Worm (Caenorhabditis elegans) whole organism, L4 larva: ENCODE measurements around the gene W05E10.5.

ENCODE experiments used
- D1046.2 ChIP-seq: fragments of 200-800 bp; sonication (Bioruptor generic); IDR thresholded peaks from 2 replicates; pipeline ENCODE4 v1.3.6; 2022; ENCODE audit warnings: missing genetic modification characterization, missing compliant biosample characterization
- T26A8.4 ChIP-seq: fragments of 200-800 bp; sonication (Bioruptor generic); IDR thresholded peaks from 2 replicates; pipeline ENCODE4 v1.3.6; 2022; ENCODE audit warnings: missing genetic modification characterization, missing compliant biosample characterization
- Y5F2A.4 ChIP-seq: fragments of 200-800 bp; sonication (Bioruptor generic); optimal IDR thresholded peaks from 2 replicates; lab custom pipeline; 2018; ENCODE audit warnings: mild to moderate bottlenecking, missing genetic modification characterization, missing compliant biosample characterization
- aha-1 ChIP-seq: fragments of 150-350 bp; peaks from one replicate; lab custom pipeline; 2014; ENCODE audit warnings: missing biosample characterization, missing genetic modification characterization
- ceh-82 ChIP-seq: sonication (generic microtip); optimal IDR thresholded peaks from 2 replicates; lab custom pipeline; 2017; ENCODE audit warnings: missing biosample characterization, missing genetic modification characterization
- cey-2 ChIP-seq: sonication (generic microtip); optimal IDR thresholded peaks from 3 replicates; lab custom pipeline; 2017; ENCODE audit warnings: missing genetic modification characterization, mild to moderate bottlenecking, missing compliant biosample characterization, antibody characterized with exemption, borderline replicate concordance; ENCODE audit not compliant: insufficient read depth
- ctbp-1 ChIP-seq: fragments of 200-800 bp; sonication (Bioruptor generic); IDR thresholded peaks from 2 replicates; pipeline ENCODE4 v1.3.6; 2022; ENCODE audit warnings: missing genetic modification reagents, missing genetic modification characterization, missing compliant biosample characterization
- daf-16 ChIP-seq, 3 experiments: sonication (generic microtip); optimal IDR thresholded peaks; 2 replicates each; lab custom pipeline; 2016 to 2017; ENCODE audit warnings: missing genetic modification characterization in 3 of 3, missing genetic modification reagents in 3 of 3, mild to moderate bottlenecking in 2 of 3, missing compliant biosample characterization in 2 of 3, missing biosample characterization in 1 of 3, moderate library complexity in 1 of 3
- dmd-6 ChIP-seq: fragments of 200-800 bp; sonication (Bioruptor generic); IDR thresholded peaks from 2 replicates; pipeline ENCODE4 v1.3.6; 2022; ENCODE audit warnings: missing genetic modification reagents, missing genetic modification characterization, missing compliant biosample characterization
- dmd-9 ChIP-seq: fragments of 200-800 bp; sonication (Bioruptor generic); IDR thresholded peaks from 2 replicates; pipeline ENCODE4 v1.3.6; 2022; ENCODE audit warnings: missing genetic modification reagents, missing genetic modification characterization, missing compliant biosample characterization
- duxl-1 ChIP-seq: sonication (generic microtip); optimal IDR thresholded peaks from 2 replicates; lab custom pipeline; 2016; ENCODE audit warnings: mild to moderate bottlenecking, missing genetic modification characterization, moderate library complexity, missing compliant biosample characterization; ENCODE audit not compliant: poor library complexity
- dve-1 ChIP-seq: sonication (generic microtip); optimal IDR thresholded peaks from 2 replicates; lab custom pipeline; 2017; ENCODE audit warnings: antibody characterized with exemption, mild to moderate bottlenecking, missing genetic modification characterization, missing compliant biosample characterization; ENCODE audit not compliant: insufficient read depth
- egl-43 ChIP-seq: fragments of 200-800 bp; sonication (Bioruptor generic); IDR thresholded peaks from 2 replicates; pipeline ENCODE4 v1.3.6; 2022; ENCODE audit warnings: missing genetic modification reagents, missing genetic modification characterization, missing compliant biosample characterization
- fos-1 ChIP-seq: fragments of 150-350 bp; optimal IDR thresholded peaks from 2 replicates; lab custom pipeline; 2014; ENCODE audit warnings: missing biosample characterization, missing genetic modification characterization
- hlh-11 ChIP-seq: fragments of 200-800 bp; sonication (Bioruptor generic); optimal IDR thresholded peaks from 2 replicates; lab custom pipeline; 2018; ENCODE audit warnings: mild to moderate bottlenecking, missing genetic modification characterization, missing compliant biosample characterization
- hlh-30 ChIP-seq: sonication (generic microtip); optimal IDR thresholded peaks from 2 replicates; lab custom pipeline; 2017; ENCODE audit warnings: antibody characterized with exemption, mild to moderate bottlenecking, missing genetic modification characterization, missing compliant biosample characterization; ENCODE audit not compliant: insufficient read depth
- hmg-1.1 ChIP-seq: fragments of 200-800 bp; sonication (Bioruptor generic); IDR thresholded peaks from 2 replicates; pipeline ENCODE4 v1.3.6; 2022; ENCODE audit warnings: missing genetic modification reagents, missing genetic modification characterization, missing compliant biosample characterization
- lin-15B ChIP-seq: fragments of 150-350 bp; sonication (generic microtip); optimal IDR thresholded peaks from 3 replicates; lab custom pipeline; 2014; ENCODE audit warnings: missing biosample characterization, missing genetic modification characterization
- lir-3 ChIP-seq: sonication (generic microtip); optimal IDR thresholded peaks from 2 replicates; lab custom pipeline; 2016; ENCODE audit warnings: mild to moderate bottlenecking, missing genetic modification characterization, missing compliant biosample characterization
- madf-9 ChIP-seq: fragments of 200-800 bp; sonication (Bioruptor generic); conservative IDR thresholded peaks from 2 replicates; pipeline ENCODE4 v1.3.6; 2022; ENCODE audit warnings: missing genetic modification reagents, missing genetic modification characterization, missing compliant biosample characterization
- nhr-10 ChIP-seq: fragments of 150-350 bp; optimal IDR thresholded peaks from 2 replicates; lab custom pipeline; 2014; ENCODE audit warnings: missing biosample characterization, missing genetic modification characterization
- nhr-25 ChIP-seq: sonication (generic microtip); optimal IDR thresholded peaks from 2 replicates; lab custom pipeline; 2017; ENCODE audit warnings: missing genetic modification characterization, mild to moderate bottlenecking, missing compliant biosample characterization, antibody characterized with exemption, moderate library complexity, borderline replicate concordance; ENCODE audit not compliant: insufficient read depth
- nhr-28 ChIP-seq: fragments of 150-350 bp; optimal IDR thresholded peaks from 2 replicates; lab custom pipeline; 2014; ENCODE audit warnings: missing biosample characterization, missing genetic modification characterization
- nhr-41 ChIP-seq: fragments of 200-800 bp; sonication (Bioruptor generic); IDR thresholded peaks from 2 replicates; pipeline ENCODE4 v1.3.6; 2022; ENCODE audit warnings: missing genetic modification reagents, missing genetic modification characterization, missing compliant biosample characterization
- pqm-1 ChIP-seq: sonication (generic microtip); optimal IDR thresholded peaks from 2 replicates; lab custom pipeline; 2017; ENCODE audit warnings: missing biosample characterization, missing genetic modification characterization
- rbr-2 ChIP-seq: sonication (generic microtip); optimal IDR thresholded peaks from 2 replicates; lab custom pipeline; 2016; ENCODE audit warnings: missing genotype, missing genetic modification characterization, missing compliant biosample characterization
- saeg-2 ChIP-seq: fragments of 200-800 bp; sonication (Bioruptor generic); IDR thresholded peaks from 2 replicates; pipeline ENCODE4 v1.3.6; 2022; ENCODE audit warnings: missing genetic modification reagents, missing genetic modification characterization, missing compliant biosample characterization
- snpc-1.2 ChIP-seq: fragments of 200-800 bp; sonication (Bioruptor generic); IDR thresholded peaks from 2 replicates; pipeline ENCODE4 v1.3.6; 2022; ENCODE audit warnings: missing genetic modification reagents, missing genetic modification characterization, missing compliant biosample characterization
- snpc-4 ChIP-seq: fragments of 150-350 bp; optimal IDR thresholded peaks from 2 replicates; lab custom pipeline; 2014; ENCODE audit warnings: missing biosample characterization, missing genetic modification characterization
- spr-3 ChIP-seq: fragments of 200-800 bp; sonication (Bioruptor generic); optimal IDR thresholded peaks from 2 replicates; lab custom pipeline; 2018; ENCODE audit warnings: mild to moderate bottlenecking, missing genetic modification characterization, missing compliant biosample characterization
- tra-1 ChIP-seq: fragments of 200-800 bp; sonication (Bioruptor generic); IDR thresholded peaks from 2 replicates; pipeline ENCODE4 v1.3.6; 2022; ENCODE audit warnings: missing genetic modification reagents, missing genetic modification characterization, missing compliant biosample characterization
- unc-39 ChIP-seq: sonication (generic microtip); optimal IDR thresholded peaks from 2 replicates; lab custom pipeline; 2017; ENCODE audit warnings: missing biosample characterization, missing genetic modification characterization
- unc-62 ChIP-seq, 3 experiments: fragments of 150-350 bp in 1 of 3; sonication (generic microtip); optimal IDR thresholded peaks in 2 of 3; peaks in 1 of 3; 1 replicate in 1 of 3; 2 replicates in 2 of 3; lab custom pipeline; 2014 to 2017; ENCODE audit warnings: missing biosample characterization in 3 of 3, missing genetic modification characterization in 3 of 3, missing genetic modification reagents in 3 of 3, missing genotype in 1 of 3
- zag-1 ChIP-seq: fragments of 150-350 bp; optimal IDR thresholded peaks from 2 replicates; lab custom pipeline; 2014; ENCODE audit warnings: missing biosample characterization, missing genetic modification characterization
- zip-11 ChIP-seq: fragments of 200-800 bp; sonication (Bioruptor generic); IDR thresholded peaks from 2 replicates; pipeline ENCODE4 v1.3.6; 2022; ENCODE audit warnings: missing genetic modification characterization, missing compliant biosample characterization
- ztf-7 ChIP-seq: fragments of 150-350 bp; optimal IDR thresholded peaks from 2 replicates; lab custom pipeline; 2014; ENCODE audit warnings: missing biosample characterization, missing genetic modification characterization

The W05E10.5 gene

ce11 chrV:11677494-11677893 is 18.0 kb downstream of the W05E10.5 start:
- no peak for TF ChIP-seq daf-16 (GFP tag; optimal IDR thresholded peaks at IDR 0.05; lab: Kevin White, UChicago)
- TF ChIP-seq daf-16 (tag; optimal IDR thresholded peaks at IDR 0.05; lab: Kevin White, UChicago), result no peak
- TF ChIP-seq spr-3, result no peak
- TF ChIP-seq unc-62 (GFP tag; optimal IDR thresholded peaks at IDR 0.05 in 1 of 2; lab: Kevin White, UChicago), result peak in 1 of 2 experiments; percentile 61
- TF ChIP-seq unc-62 (tag; optimal IDR thresholded peaks at IDR 0.05; lab: Kevin White, UChicago), result no peak
- TF ChIP-seq lir-3 (tag; lab: Kevin White, UChicago), result no peak
- TF ChIP-seq nhr-28, result peak; percentile 10
- TF ChIP-seq ztf-7 (tag; lab: Kevin White, UChicago), result no peak
- no peak for TF ChIP-seq cey-2
- no peak for TF ChIP-seq hlh-30
- no peak for TF ChIP-seq saeg-2 (GFP tag; lab: Robert Waterston, UW)
- no peak for TF ChIP-seq snpc-1.2 (GFP tag; lab: Robert Waterston, UW)
- no peak for TF ChIP-seq dmd-9 (GFP tag; lab: Robert Waterston, UW)
- no peak for TF ChIP-seq D1046.2 (GFP tag; lab: Robert Waterston, UW)
- TF ChIP-seq rbr-2 (tag; lab: Kevin White, UChicago), result no peak
- no peak for TF ChIP-seq unc-39
- TF ChIP-seq madf-9 (GFP tag; lab: Robert Waterston, UW), result no peak
- no peak for TF ChIP-seq fos-1
- 0 out of 2 replicates have a peak, but pooled peaks have one; percentile 10 for TF ChIP-seq hmg-1.1 (GFP tag; lab: Robert Waterston, UW)
- TF ChIP-seq pqm-1 (tag; lab: Kevin White, UChicago), result no peak
- TF ChIP-seq aha-1 (tag; lab: Kevin White, UChicago), result peak; percentile 91

- TF ChIP-seq ceh-82 (tag; lab: Kevin White, UChicago) (no peak), spr-3 (no peak), egl-43 (GFP tag; lab: Robert Waterston, UW) (no peak), dmd-9 (GFP tag; lab: Robert Waterston, UW) (no peak)
- TF ChIP-seq, all 104 proteins: peak for 0
Measured at ce11 chrV:11677030-11677429, 18.5 kb downstream of the W05E10.5 start.

DNA sequence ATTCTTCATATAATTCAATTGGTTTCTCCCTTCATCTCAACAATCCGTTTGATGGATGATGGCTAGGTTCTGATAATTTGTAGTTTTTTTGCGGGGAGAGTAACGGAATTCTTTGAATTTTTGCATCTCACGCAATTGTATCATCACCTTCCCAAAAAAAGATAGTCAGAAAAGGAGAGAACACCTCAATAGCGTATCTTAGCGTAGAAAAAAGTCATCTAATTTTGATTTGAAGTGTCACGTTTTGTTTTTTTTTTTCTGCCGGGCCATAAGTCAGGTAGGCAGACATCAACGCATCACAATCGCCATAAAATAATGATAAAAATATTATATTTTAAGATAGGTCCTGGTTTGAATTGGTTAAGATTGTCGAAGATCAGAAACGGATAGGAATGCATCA is 19.0 kb downstream of the W05E10.5 start:
- TF ChIP-seq zag-1 (tag; lab: Kevin White, UChicago) (no peak), cey-2 (peak; percentile 38), hlh-30 (peak; percentile 39), nhr-28 (peak; percentile 25), nhr-41 (GFP tag; lab: Robert Waterston, UW) (no peak), tra-1 (GFP tag; lab: Robert Waterston, UW) (peak; percentile 49; the same call in 1 of the 2 replicates), hlh-11 (tag; lab: Kevin White, UChicago) (peak; percentile 5)

ce11 chrV:11675638-11676037 is 19.9 kb downstream of the W05E10.5 start, which contains the start of gene ape-1:
TSS of gene ape-1 (plus strand) at chrV:11675938.
- TF ChIP-seq lin-15B (tag; lab: Kevin White, UChicago), result no peak
- no peak for TF ChIP-seq dve-1
- no peak for TF ChIP-seq cey-2
- TF ChIP-seq duxl-1 (tag; lab: Kevin White, UChicago), result no peak
- no peak for TF ChIP-seq dmd-6 (GFP tag; lab: Robert Waterston, UW)
- no peak for TF ChIP-seq snpc-1.2 (GFP tag; lab: Robert Waterston, UW)
- TF ChIP-seq T26A8.4 (GFP tag; lab: Robert Waterston, UW), result no peak
- no peak for TF ChIP-seq zag-1 (tag; lab: Kevin White, UChicago)
- TF ChIP-seq rbr-2 (tag; lab: Kevin White, UChicago), result no peak
- no peak for TF ChIP-seq ctbp-1 (GFP tag; lab: Robert Waterston, UW)
- TF ChIP-seq hlh-11 (tag; lab: Kevin White, UChicago), result no peak
- TF ChIP-seq zip-11 (GFP tag; lab: Robert Waterston, UW), result no peak
- no peak for TF ChIP-seq snpc-4
- no peak for TF ChIP-seq nhr-28
- TF ChIP-seq Y5F2A.4 (GFP tag; lab: Kevin White, UChicago), result no peak
- TF ChIP-seq nhr-25 (tag; lab: Kevin White, UChicago), result no peak
- no peak for TF ChIP-seq nhr-10
